Worm (Caenorhabditis elegans) whole organism, young adult: ENCODE results near the gene Y81B9A.2.

Source experiments
- B0019.2 ChIP-seq: fragments of 200-800 bp; sonication (Bioruptor generic); conservative IDR thresholded peaks from 2 replicates; pipeline ENCODE4 v1.3.6; 2022; ENCODE audit warnings: missing genetic modification reagents, missing genetic modification characterization, missing compliant biosample characterization
- C06A6.2 ChIP-seq: fragments of 200-800 bp; sonication (Bioruptor generic); conservative IDR thresholded peaks from 2 replicates; pipeline ENCODE4 v1.3.6; 2022; ENCODE audit warnings: missing genetic modification characterization, missing compliant biosample characterization
- C17E4.6 ChIP-seq: fragments of 200-800 bp; sonication (Bioruptor generic); IDR thresholded peaks from 2 replicates; pipeline ENCODE4 v1.3.6; 2022; ENCODE audit warnings: missing genetic modification reagents, missing genetic modification characterization, missing compliant biosample characterization
- D2030.7 ChIP-seq: fragments of 200-800 bp; sonication (Bioruptor generic); IDR thresholded peaks from 2 replicates; pipeline ENCODE4 v1.3.6; 2022; ENCODE audit warnings: missing genetic modification reagents, missing genetic modification characterization, missing compliant biosample characterization
- F10E7.11 ChIP-seq: sonication (generic microtip); optimal IDR thresholded peaks from 2 replicates; lab custom pipeline; 2017; ENCODE audit warnings: mild to moderate bottlenecking, missing genetic modification characterization, moderate library complexity, missing compliant biosample characterization
- F23B12.7 ChIP-seq: sonication (generic microtip); optimal IDR thresholded peaks from 2 replicates; lab custom pipeline; 2017; ENCODE audit warnings: missing genetic modification characterization, mild to moderate bottlenecking, missing compliant biosample characterization, antibody characterized with exemption, moderate library complexity; ENCODE audit not compliant: insufficient read depth
- F39B2.1 ChIP-seq: fragments of 200-800 bp; sonication (Bioruptor generic); IDR thresholded peaks from 2 replicates; pipeline ENCODE4 v1.3.6; 2022; ENCODE audit warnings: missing genetic modification reagents, missing genetic modification characterization, missing compliant biosample characterization
- F49E8.2 ChIP-seq: sonication (generic microtip); optimal IDR thresholded peaks from 3 replicates; lab custom pipeline; 2017; ENCODE audit warnings: missing genetic modification characterization, mild to moderate bottlenecking, missing compliant biosample characterization, antibody characterized with exemption, moderate library complexity; ENCODE audit not compliant: insufficient read depth
- F52B5.7 ChIP-seq: sonication (generic microtip); optimal IDR thresholded peaks from 2 replicates; lab custom pipeline; 2016; ENCODE audit warnings: mild to moderate bottlenecking, missing genetic modification characterization, missing compliant biosample characterization
- K11D2.4 ChIP-seq: fragments of 200-800 bp; sonication (Bioruptor generic); IDR thresholded peaks from 2 replicates; pipeline ENCODE4 v1.3.6; 2022; ENCODE audit warnings: missing genetic modification reagents, missing genetic modification characterization, missing compliant biosample characterization
- K12H6.12 ChIP-seq: fragments of 200-800 bp; sonication (Bioruptor generic); optimal IDR thresholded peaks from 2 replicates; lab custom pipeline; 2018; ENCODE audit warnings: mild to moderate bottlenecking, missing genetic modification characterization, missing compliant biosample characterization
- T07F8.4 ChIP-seq: sonication (generic microtip); optimal IDR thresholded peaks from 2 replicates; lab custom pipeline; 2016; ENCODE audit warnings: mild to moderate bottlenecking, missing genetic modification characterization, moderate library complexity, missing compliant biosample characterization
- Y53G8AR.9 ChIP-seq: fragments of 200-800 bp; sonication (Bioruptor generic); conservative IDR thresholded peaks from 2 replicates; pipeline ENCODE4 v1.3.6; 2022; ENCODE audit warnings: missing genetic modification reagents, missing genetic modification characterization, missing compliant biosample characterization
- Y56A3A.18 ChIP-seq: fragments of 200-800 bp; sonication (Bioruptor generic); IDR thresholded peaks from 2 replicates; pipeline ENCODE4 v1.3.6; 2022; ENCODE audit warnings: missing genetic modification reagents, missing genetic modification characterization, missing compliant biosample characterization
- Y79H2A.3 ChIP-seq: fragments of 200-800 bp; sonication (Bioruptor generic); conservative IDR thresholded peaks from 2 replicates; pipeline ENCODE4 v1.3.6; 2022; ENCODE audit warnings: missing genetic modification reagents, missing genetic modification characterization, missing compliant biosample characterization
- ama-1 ChIP-seq, 3 experiments: fragments of 150-350 bp in 1 of 3; sonication (generic microtip) in 2 of 3; optimal IDR thresholded peaks; 2 replicates each; lab custom pipeline; 2014 to 2018; ENCODE audit warnings: missing biosample characterization in 2 of 3, missing genetic modification characterization in 2 of 3, missing genetic modification reagents in 2 of 3
- bed-2 ChIP-seq: fragments of 200-800 bp; sonication (Bioruptor generic); IDR thresholded peaks from 2 replicates; pipeline ENCODE4 v1.3.6; 2022; ENCODE audit warnings: missing genetic modification reagents, missing genetic modification characterization, missing compliant biosample characterization
- ceh-100 ChIP-seq: fragments of 200-800 bp; sonication (Bioruptor generic); IDR thresholded peaks from 2 replicates; pipeline ENCODE4 v1.3.6; 2022; ENCODE audit warnings: missing genetic modification reagents, missing genetic modification characterization, missing compliant biosample characterization
- ceh-40 ChIP-seq: fragments of 200-800 bp; sonication (Bioruptor generic); IDR thresholded peaks from 2 replicates; pipeline ENCODE4 v1.3.6; 2022; ENCODE audit warnings: missing genetic modification characterization, missing compliant biosample characterization
- ceh-79 ChIP-seq: sonication (generic microtip); optimal IDR thresholded peaks from 2 replicates; lab custom pipeline; 2017; ENCODE audit warnings: mild to moderate bottlenecking, missing genetic modification characterization, missing compliant biosample characterization
- dpl-1 ChIP-seq: fragments of 150-350 bp; optimal IDR thresholded peaks from 2 replicates; lab custom pipeline; 2014; ENCODE audit warnings: missing biosample characterization, missing genetic modification reagents, missing genetic modification characterization
- him-1 ChIP-seq: sonication (generic microtip); optimal IDR thresholded peaks from 2 replicates; lab custom pipeline; 2016; ENCODE audit warnings: missing genotype, missing genetic modification reagents, missing genetic modification characterization, missing compliant biosample characterization
- hrde-1 ChIP-seq: sonication (generic microtip); optimal IDR thresholded peaks from 2 replicates; lab custom pipeline; 2016; ENCODE audit warnings: missing genetic modification characterization, mild to moderate bottlenecking, missing compliant biosample characterization, moderate library complexity, missing genotype, missing genetic modification reagents, borderline replicate concordance
- lin-26 ChIP-seq: fragments of 200-800 bp; sonication (Bioruptor generic); IDR thresholded peaks from 2 replicates; pipeline ENCODE4 v1.3.6; 2022; ENCODE audit warnings: missing genetic modification reagents, missing genetic modification characterization, missing compliant biosample characterization
- lin-54 ChIP-seq: fragments of 200-800 bp; sonication (Bioruptor generic); optimal IDR thresholded peaks from 2 replicates; lab custom pipeline; 2018; ENCODE audit warnings: mild to moderate bottlenecking, missing genetic modification characterization, missing compliant biosample characterization
- lir-1 ChIP-seq: fragments of 200-800 bp; sonication (Bioruptor generic); conservative IDR thresholded peaks from 2 replicates; pipeline ENCODE4 v1.3.6; 2022; ENCODE audit warnings: missing genetic modification reagents, missing genetic modification characterization, missing compliant biosample characterization
- madf-6 ChIP-seq: fragments of 200-800 bp; sonication (Bioruptor generic); IDR thresholded peaks from 2 replicates; pipeline ENCODE4 v1.3.6; 2022; ENCODE audit warnings: missing genetic modification reagents, missing genetic modification characterization, missing compliant biosample characterization
- nhr-80 ChIP-seq: sonication (generic microtip); optimal IDR thresholded peaks from 2 replicates; lab custom pipeline; 2016; ENCODE audit warnings: missing genetic modification characterization, missing compliant biosample characterization
- pbrm-1 ChIP-seq: fragments of 200-800 bp; sonication (Bioruptor generic); IDR thresholded peaks from 2 replicates; pipeline ENCODE4 v1.3.6; 2022; ENCODE audit warnings: missing genetic modification reagents, missing genetic modification characterization, missing compliant biosample characterization
- rcor-1 ChIP-seq: fragments of 200-800 bp; sonication (Bioruptor generic); IDR thresholded peaks from 2 replicates; pipeline ENCODE4 v1.3.6; 2022; ENCODE audit warnings: missing genetic modification reagents, missing genetic modification characterization, missing compliant biosample characterization
- rpc-1 ChIP-seq, 2 experiments: fragments of 150-350 bp in 1 of 2; sonication (generic microtip) in 1 of 2; optimal IDR thresholded peaks; 2 replicates each; lab custom pipeline; 2014 to 2018; ENCODE audit warnings: missing biosample characterization in 1 of 2, missing genetic modification characterization in 1 of 2, missing genetic modification reagents in 1 of 2, missing genotype in 1 of 2
- snpc-1.3 ChIP-seq: sonication (generic microtip); optimal IDR thresholded peaks from 2 replicates; lab custom pipeline; 2017; ENCODE audit warnings: missing genetic modification characterization, mild to moderate bottlenecking, missing compliant biosample characterization, antibody characterized with exemption, moderate library complexity, missing genotype, missing genetic modification reagents; ENCODE audit not compliant: insufficient read depth
- unc-62 ChIP-seq: fragments of 150-350 bp; optimal IDR thresholded peaks from 2 replicates; lab custom pipeline; 2014; ENCODE audit warnings: missing biosample characterization, missing genetic modification reagents, missing genetic modification characterization
- xnd-1 ChIP-seq: sonication (generic microtip); optimal IDR thresholded peaks from 2 replicates; lab custom pipeline; 2016; ENCODE audit warnings: missing genotype, missing genetic modification reagents, missing genetic modification characterization, missing compliant biosample characterization
- zfh-2 ChIP-seq: fragments of 200-800 bp; sonication (Bioruptor generic); conservative IDR thresholded peaks from 2 replicates; pipeline ENCODE4 v1.3.6; 2022; ENCODE audit warnings: missing genetic modification reagents, missing genetic modification characterization, missing compliant biosample characterization
- ztf-26 ChIP-seq: sonication (generic microtip); optimal IDR thresholded peaks from 2 replicates; lab custom pipeline; 2017; ENCODE audit warnings: missing genetic modification characterization, missing compliant biosample characterization

Y81B9A.2 gene

ce11 chrX:9155751-9156150, 28.2 kb upstream of the Y81B9A.2 start:
- no peak for TF ChIP-seq C06A6.2 (GFP tag; lab: Robert Waterston, UW)
- TF ChIP-seq lir-1 (GFP tag; lab: Robert Waterston, UW) = no peak
- TF ChIP-seq lin-26 (GFP tag; lab: Robert Waterston, UW) = no peak
- no peak for TF ChIP-seq B0019.2
- no peak for TF ChIP-seq hrde-1 (tag; lab: Kevin White, UChicago)
- no peak for TF ChIP-seq zfh-2
- no peak for TF ChIP-seq pbrm-1 (GFP tag; lab: Robert Waterston, UW)
- TF ChIP-seq ceh-100 = no peak
- TF ChIP-seq unc-62 = no peak
- no peak for TF ChIP-seq madf-6 (GFP tag; lab: Robert Waterston, UW)

ce11 chrX:9161253-9161904, 22.6 kb upstream of the Y81B9A.2 start:
- TF ChIP-seq nhr-80 (tag; lab: Kevin White, UChicago) (no peak), F49E8.2 (no peak), ceh-79 (no peak), snpc-1.3 (tag; lab: Kevin White, UChicago) (no peak), pbrm-1 (GFP tag; lab: Robert Waterston, UW) (0 out of 2 replicates have a peak, but pooled peaks have one; percentile 6), rpc-1 (optimal IDR thresholded peaks at IDR 0.05; lab: Kevin White, UChicago) (no peak), rpc-1 (tag; optimal IDR thresholded peaks at IDR 0.05; lab: Kevin White, UChicago) (no peak), lir-1 (GFP tag; lab: Robert Waterston, UW) (no peak), ztf-26 (tag; lab: Kevin White, UChicago) (no peak)

- no peak for TF ChIP-seq ceh-100
- no peak for TF ChIP-seq Y53G8AR.9 (GFP tag; lab: Robert Waterston, UW)
- TF ChIP-seq F10E7.11 (tag; lab: Kevin White, UChicago) = no peak
- no peak for TF ChIP-seq Y56A3A.18 (GFP tag; lab: Robert Waterston, UW)
- TF ChIP-seq F52B5.7 = no peak
- no peak for TF ChIP-seq lin-54
- no peak for TF ChIP-seq lin-26 (GFP tag; lab: Robert Waterston, UW)
- no peak for TF ChIP-seq F23B12.7
- TF ChIP-seq B0019.2 = no peak
- no peak for TF ChIP-seq him-1 (tag; lab: Kevin White, UChicago)
- no peak for TF ChIP-seq madf-6 (GFP tag; lab: Robert Waterston, UW)
- no peak for TF ChIP-seq C17E4.6
- TF ChIP-seq Y79H2A.3 (GFP tag; lab: Robert Waterston, UW) = no peak
These were observed 21.1 kb upstream of the Y81B9A.2 start, which contains the start of gene tsp-11 for ce11 chrX:9162864-9163263. tsp-11 (plus strand) TSS chrX:9163164.

ce11 chrX:9166921-9167320, 17.0 kb upstream of the Y81B9A.2 start, which contains the start of gene B0563.10:
B0563.10 (minus strand) TSS chrX:9167245.
- TF ChIP-seq rcor-1 (GFP tag; lab: Robert Waterston, UW) (no peak), F39B2.1 (GFP tag; lab: Robert Waterston, UW) (no peak), K12H6.12 (tag; lab: Kevin White, UChicago) (no peak), ama-1 (optimal IDR thresholded peaks at IDR 0.05; lab: Kevin White, UChicago) (no peak), ama-1 (GFP tag; optimal IDR thresholded peaks at IDR 0.05; lab: Kevin White, UChicago) (no peak), lin-54 (no peak), xnd-1 (tag; lab: Kevin White, UChicago) (no peak), K11D2.4 (GFP tag; lab: Robert Waterston, UW) (no peak), T07F8.4 (tag; lab: Kevin White, UChicago) (no peak), bed-2 (no peak), ceh-40 (GFP tag; lab: Robert Waterston, UW) (no peak), snpc-1.3 (tag; lab: Kevin White, UChicago) (no peak), dpl-1 (GFP tag; lab: Kevin White, UChicago) (no peak), D2030.7 (GFP tag; lab: Robert Waterston, UW) (no peak)
- TF ChIP-seq, all 124 proteins: peak for 0
